Worm (Caenorhabditis elegans) whole organism, L1 larva: ENCODE results near the gene cyp-33C1.
A peak's percentile ranks its signal among the peaks of the same experiment; 100 is the strongest.

Source experiments
- C04F5.9 ChIP-seq: sonication (generic microtip); optimal IDR thresholded peaks from 2 replicates; lab custom pipeline; 2016; ENCODE audit warnings: missing genetic modification characterization, missing compliant biosample characterization
- C34B4.2 ChIP-seq: sonication (generic microtip); optimal IDR thresholded peaks from 2 replicates; lab custom pipeline; 2017; ENCODE audit warnings: mild to moderate bottlenecking, missing genetic modification characterization, missing compliant biosample characterization
- ceh-63 ChIP-seq: fragments of 200-800 bp; sonication (Bioruptor generic); optimal IDR thresholded peaks from 2 replicates; lab custom pipeline; 2018; ENCODE audit warnings: mild to moderate bottlenecking, missing genetic modification characterization, missing compliant biosample characterization
- ceh-8 ChIP-seq: fragments of 200-800 bp; sonication (Bioruptor generic); optimal IDR thresholded peaks from 2 replicates; lab custom pipeline; 2018; ENCODE audit warnings: mild to moderate bottlenecking, missing genetic modification characterization, moderate library complexity, missing compliant biosample characterization
- dpl-1 ChIP-seq, 3 experiments: fragments of 150-350 bp in 2 of 3; sonication (generic microtip) in 1 of 3; optimal IDR thresholded peaks; 2 replicates each; lab custom pipeline; 2014 to 2017; ENCODE audit warnings: missing biosample characterization in 3 of 3, missing genetic modification characterization in 3 of 3, missing genetic modification reagents in 3 of 3
- dsc-1 ChIP-seq: sonication (generic microtip); optimal IDR thresholded peaks from 2 replicates; lab custom pipeline; 2016; ENCODE audit warnings: mild to moderate bottlenecking, missing genetic modification characterization, missing compliant biosample characterization
- efl-1 ChIP-seq, 4 experiments: fragments of 150-350 bp; optimal IDR thresholded peaks in 3 of 4; peaks in 1 of 4; 1 replicate in 1 of 4; 2 replicates in 3 of 4; lab custom pipeline; 2014; ENCODE audit warnings: missing biosample characterization in 2 of 4, missing genetic modification characterization in 2 of 4, missing genetic modification reagents in 2 of 4
- egl-13 ChIP-seq: sonication (generic microtip); optimal IDR thresholded peaks from 2 replicates; lab custom pipeline; 2016; ENCODE audit warnings: missing genotype, missing genetic modification reagents, missing genetic modification characterization, missing compliant biosample characterization
- egl-27 ChIP-seq, 2 experiments: fragments of 150-350 bp in 1 of 2; sonication (generic microtip); optimal IDR thresholded peaks; 3 replicates each; lab custom pipeline; 2017 to 2018; ENCODE audit warnings: missing biosample characterization in 2 of 2, missing genetic modification characterization in 2 of 2, missing genetic modification reagents in 2 of 2
- elt-2 ChIP-seq: sonication (generic microtip); optimal IDR thresholded peaks from 2 replicates; lab custom pipeline; 2016; ENCODE audit warnings: missing genetic modification characterization, mild to moderate bottlenecking, inconsistent platforms, missing compliant biosample characterization, missing genetic modification reagents
- fkh-4 ChIP-seq: sonication (generic microtip); optimal IDR thresholded peaks from 2 replicates; lab custom pipeline; 2016; ENCODE audit warnings: missing compliant biosample characterization, missing genetic modification characterization, borderline replicate concordance
- fkh-8 ChIP-seq: sonication (generic microtip); optimal IDR thresholded peaks from 2 replicates; lab custom pipeline; 2016; ENCODE audit warnings: mild to moderate bottlenecking, missing genetic modification characterization, missing compliant biosample characterization
- fos-1 ChIP-seq: fragments of 150-350 bp; optimal IDR thresholded peaks from 2 replicates; lab custom pipeline; 2014; ENCODE audit warnings: missing biosample characterization, missing genetic modification characterization
- hlh-4 ChIP-seq: sonication (generic microtip); optimal IDR thresholded peaks from 2 replicates; lab custom pipeline; 2016; ENCODE audit warnings: mild to moderate bottlenecking, missing genetic modification characterization, missing compliant biosample characterization
- isw-1 ChIP-seq: fragments of 200-800 bp; sonication (Bioruptor generic); IDR thresholded peaks from 2 replicates; pipeline ENCODE4 v1.3.6; 2022; ENCODE audit warnings: missing genetic modification characterization, missing compliant biosample characterization
- jun-1 ChIP-seq: fragments of 150-350 bp; optimal IDR thresholded peaks from 2 replicates; lab custom pipeline; 2014; ENCODE audit warnings: missing biosample characterization, missing genetic modification reagents, missing genetic modification characterization
- lin-14 ChIP-seq: fragments of 200-800 bp; sonication (Bioruptor generic); optimal IDR thresholded peaks from 2 replicates; lab custom pipeline; 2018; ENCODE audit warnings: mild to moderate bottlenecking, missing genetic modification characterization, moderate library complexity, missing compliant biosample characterization
- lin-15B ChIP-seq: fragments of 150-350 bp; sonication (generic microtip); optimal IDR thresholded peaks from 3 replicates; lab custom pipeline; 2014; ENCODE audit warnings: missing biosample characterization, missing genetic modification characterization
- lin-35 ChIP-seq, 2 experiments: fragments of 150-350 bp; optimal IDR thresholded peaks; 2 replicates each; lab custom pipeline; 2014; ENCODE audit warnings: missing biosample characterization in 2 of 2, missing genetic modification characterization in 2 of 2, missing genetic modification reagents in 2 of 2
- lin-39 ChIP-seq: fragments of 150-350 bp; optimal IDR thresholded peaks from 2 replicates; lab custom pipeline; 2014; ENCODE audit warnings: missing biosample characterization, missing genetic modification reagents, missing genetic modification characterization
- mab-9 ChIP-seq: fragments of 200-800 bp; sonication (Bioruptor generic); IDR thresholded peaks from 2 replicates; pipeline ENCODE4 v1.3.6; 2022; ENCODE audit warnings: missing genetic modification reagents, missing genetic modification characterization, missing compliant biosample characterization
- mdl-1 ChIP-seq, 2 experiments: fragments of 150-350 bp; optimal IDR thresholded peaks; 2 replicates each; lab custom pipeline; 2014 to 2017; ENCODE audit warnings: missing biosample characterization in 2 of 2, missing genetic modification characterization in 2 of 2, inconsistent platforms in 1 of 2
- mef-2 ChIP-seq: fragments of 150-350 bp; optimal IDR thresholded peaks from 2 replicates; lab custom pipeline; 2014; ENCODE audit warnings: missing biosample characterization, missing genetic modification characterization
- mep-1 ChIP-seq: fragments of 150-350 bp; optimal IDR thresholded peaks from 2 replicates; lab custom pipeline; 2014; ENCODE audit warnings: missing biosample characterization, missing genetic modification characterization
- nhr-12 ChIP-seq: sonication (generic microtip); optimal IDR thresholded peaks from 2 replicates; lab custom pipeline; 2017; ENCODE audit warnings: missing biosample characterization, missing genetic modification characterization
- nhr-19 ChIP-seq: fragments of 200-800 bp; sonication (Bioruptor generic); conservative IDR thresholded peaks from 2 replicates; pipeline ENCODE4 v1.3.6; 2022; ENCODE audit warnings: missing genetic modification characterization, missing compliant biosample characterization
- nhr-28 ChIP-seq: fragments of 150-350 bp; optimal IDR thresholded peaks from 2 replicates; lab custom pipeline; 2014; ENCODE audit warnings: missing biosample characterization, missing genetic modification characterization
- nhr-47 ChIP-seq: sonication (generic microtip); optimal IDR thresholded peaks from 2 replicates; lab custom pipeline; 2016; ENCODE audit warnings: mild to moderate bottlenecking, missing genetic modification characterization, moderate library complexity, missing compliant biosample characterization
- nhr-90 ChIP-seq: sonication (generic microtip); optimal IDR thresholded peaks from 2 replicates; lab custom pipeline; 2016; ENCODE audit warnings: mild to moderate bottlenecking, missing genetic modification characterization, missing compliant biosample characterization; ENCODE audit not compliant: poor library complexity
- pag-3 ChIP-seq: sonication (generic microtip); optimal IDR thresholded peaks from 2 replicates; lab custom pipeline; 2017; ENCODE audit warnings: missing genetic modification characterization, mild to moderate bottlenecking, missing compliant biosample characterization, antibody characterized with exemption, borderline replicate concordance; ENCODE audit not compliant: insufficient read depth
- pax-3 ChIP-seq: fragments of 200-800 bp; sonication (Bioruptor generic); optimal IDR thresholded peaks from 2 replicates; lab custom pipeline; 2018; ENCODE audit warnings: mild to moderate bottlenecking, missing genetic modification characterization, moderate library complexity, missing compliant biosample characterization
- pqm-1 ChIP-seq: sonication (generic microtip); optimal IDR thresholded peaks from 3 replicates; lab custom pipeline; 2017; ENCODE audit warnings: missing biosample characterization, missing genetic modification characterization
- rnt-1 ChIP-seq: sonication (generic microtip); optimal IDR thresholded peaks from 2 replicates; lab custom pipeline; 2016; ENCODE audit warnings: mild to moderate bottlenecking, missing genetic modification characterization, moderate library complexity, missing compliant biosample characterization
- sptf-1 ChIP-seq: fragments of 150-350 bp; optimal IDR thresholded peaks from 2 replicates; lab custom pipeline; 2014; ENCODE audit warnings: missing biosample characterization, missing genetic modification characterization
- sup-37 ChIP-seq: fragments of 200-800 bp; sonication (Bioruptor generic); optimal IDR thresholded peaks from 2 replicates; lab custom pipeline; 2018; ENCODE audit warnings: mild to moderate bottlenecking, missing genetic modification characterization, missing compliant biosample characterization
- swsn-7 ChIP-seq: sonication (generic microtip); optimal IDR thresholded peaks from 2 replicates; lab custom pipeline; 2016; ENCODE audit warnings: missing genetic modification characterization, missing compliant biosample characterization
- unc-130 ChIP-seq: fragments of 150-350 bp; optimal IDR thresholded peaks from 2 replicates; lab custom pipeline; 2017; ENCODE audit warnings: missing biosample characterization, missing genetic modification characterization, inconsistent platforms
- unc-30 ChIP-seq: sonication (generic microtip); optimal IDR thresholded peaks from 2 replicates; lab custom pipeline; 2017; ENCODE audit warnings: missing biosample characterization, missing genetic modification characterization
- unc-86 ChIP-seq: sonication (generic microtip); optimal IDR thresholded peaks from 2 replicates; lab custom pipeline; 2016; ENCODE audit warnings: missing genetic modification characterization, missing compliant biosample characterization
- unc-98 ChIP-seq: fragments of 200-800 bp; sonication (Bioruptor generic); IDR thresholded peaks from 2 replicates; pipeline ENCODE4 v1.3.6; 2022; ENCODE audit warnings: missing genetic modification characterization, missing compliant biosample characterization
- zag-1 ChIP-seq: fragments of 150-350 bp; optimal IDR thresholded peaks from 2 replicates; lab custom pipeline; 2014; ENCODE audit warnings: missing biosample characterization, missing genetic modification characterization

cyp-33C1 gene

ce11 chrV:2185486-2185885 lies 6.2 kb downstream of the cyp-33C1 start:
- TF ChIP-seq hlh-4 (tag; lab: Kevin White, UChicago) (no peak), C34B4.2 (tag; lab: Kevin White, UChicago) (no peak), ceh-8 (GFP tag; lab: Kevin White, UChicago) (no peak), unc-130 (tag; lab: Kevin White, UChicago) (no peak), C04F5.9 (tag; lab: Kevin White, UChicago) (no peak), mab-9 (no peak), nhr-47 (tag; lab: Kevin White, UChicago) (no peak), fos-1 (tag; lab: Kevin White, UChicago) (no peak), egl-27 (tag; optimal IDR thresholded peaks at IDR 0.05; lab: Kevin White, UChicago) (no peak), nhr-19 (GFP tag; lab: Robert Waterston, UW) (no peak), efl-1 (optimal IDR thresholded peaks at IDR 0.05; lab: Kevin White, UChicago) (no peak), efl-1 (GFP tag; optimal IDR thresholded peaks at IDR 0.05 in 1 of 2; lab: Kevin White, UChicago) (peak in 1 of 2 experiments; percentile 10), jun-1 (tag; lab: Kevin White, UChicago) (no peak), unc-98 (GFP tag; lab: Robert Waterston, UW) (no peak), unc-86 (tag; lab: Kevin White, UChicago) (no peak), dsc-1 (tag; lab: Kevin White, UChicago) (no peak), fkh-8 (tag; lab: Kevin White, UChicago) (no peak), dpl-1 (GFP tag; optimal IDR thresholded peaks at IDR 0.05; lab: Kevin White, UChicago) (peak in 1 of 3 experiments; percentile 1)

ce11 chrV:2187864-2188345 lies 8.6 kb downstream of the cyp-33C1 start, which contains the start of gene Y5H2B.3:
TSS of gene Y5H2B.3 (plus strand) at chrV:2188295.
- TF ChIP-seq swsn-7 (tag; lab: Kevin White, UChicago) (no peak), dpl-1 (GFP tag; optimal IDR thresholded peaks at IDR 0.05; lab: Kevin White, UChicago) (no peak), fkh-4 (tag; lab: Kevin White, UChicago) (no peak)

ce11 chrV:2190383-2190782 lies 11.1 kb downstream of the cyp-33C1 start:
- TF ChIP-seq lin-39 (tag; lab: Kevin White, UChicago), result no peak
- no peak for TF ChIP-seq elt-2 (tag; lab: Kevin White, UChicago)
- no peak for TF ChIP-seq pax-3 (tag; lab: Kevin White, UChicago)

ce11 chrV:2191122-2191521 lies 11.8 kb downstream of the cyp-33C1 start, which contains the start of gene srbc-42:
TSS of gene srbc-42 (minus strand) at chrV:2191222.
- TF ChIP-seq hlh-4 (tag; lab: Kevin White, UChicago) (no peak), lin-39 (tag; lab: Kevin White, UChicago) (no peak), lin-15B (tag; lab: Kevin White, UChicago) (no peak), ceh-63 (GFP tag; lab: Kevin White, UChicago) (no peak), efl-1 (optimal IDR thresholded peaks at IDR 0.05; lab: Kevin White, UChicago) (no peak), efl-1 (GFP tag; optimal IDR thresholded peaks at IDR 0.05 in 1 of 2; lab: Kevin White, UChicago) (no peak), unc-30 (tag; lab: Kevin White, UChicago) (no peak), lin-35 (GFP tag; optimal IDR thresholded peaks at IDR 0.05; lab: Kevin White, UChicago) (no peak), lin-14 (GFP tag; lab: Kevin White, UChicago) (no peak), sptf-1 (tag; lab: Kevin White, UChicago) (no peak), mep-1 (tag; lab: Kevin White, UChicago) (no peak), nhr-90 (tag; lab: Kevin White, UChicago) (no peak), fkh-8 (tag; lab: Kevin White, UChicago) (no peak), fos-1 (tag; lab: Kevin White, UChicago) (no peak), unc-98 (GFP tag; lab: Robert Waterston, UW) (no peak), egl-13 (no peak), pax-3 (tag; lab: Kevin White, UChicago) (no peak)

ce11 chrV:2192117-2192516 lies 12.8 kb downstream of the cyp-33C1 start, which contains the start of gene nhr-13:
TSS of gene nhr-13 (plus strand) at chrV:2192485.
- TF ChIP-seq fkh-4 (tag; lab: Kevin White, UChicago), result no peak
- peak in 1 of 2 experiments; percentile 43 for TF ChIP-seq mdl-1 (tag; optimal IDR thresholded peaks at IDR 0.05; lab: Kevin White, UChicago)
- TF ChIP-seq isw-1 (GFP tag; lab: Robert Waterston, UW), result no peak
- no peak for TF ChIP-seq nhr-47 (tag; lab: Kevin White, UChicago)
- TF ChIP-seq nhr-12 (tag; lab: Kevin White, UChicago), result no peak
- no peak for TF ChIP-seq fkh-8 (tag; lab: Kevin White, UChicago)
- TF ChIP-seq pag-3 (tag; lab: Kevin White, UChicago), result no peak
- TF ChIP-seq zag-1 (tag; lab: Kevin White, UChicago), result no peak
- TF ChIP-seq pqm-1 (tag; lab: Kevin White, UChicago), result no peak
- no peak for TF ChIP-seq sup-37 (GFP tag; lab: Kevin White, UChicago)
- no peak for TF ChIP-seq C04F5.9 (tag; lab: Kevin White, UChicago)
- peak; percentile 50 for TF ChIP-seq elt-2 (tag; lab: Kevin White, UChicago)
- no peak for TF ChIP-seq nhr-28 (tag; lab: Kevin White, UChicago)
- no peak for TF ChIP-seq ceh-63 (GFP tag; lab: Kevin White, UChicago)
- peak; percentile 18 for TF ChIP-seq rnt-1 (tag; lab: Kevin White, UChicago)
- no peak for TF ChIP-seq mef-2 (tag; lab: Kevin White, UChicago)
- peak; percentile 17 for TF ChIP-seq nhr-90 (tag; lab: Kevin White, UChicago)
